Fruit fly (Drosophila melanogaster): ENCODE results near the gene Brms1.

Brms1 gene

dm6 chrX:12925426-12926256, 16.2 kb upstream of the Brms1 start (continued):
- peak; percentile 17 for TF ChIP-seq CG32006 (GFP tag; optimal IDR thresholded peaks at IDR 0.05)
- peak; percentile 33 for TF ChIP-seq CG3032 (tag; optimal IDR thresholded peaks at IDR 0.05)
- 0 out of 2 replicates have a peak, but pooled peaks have one; percentile 34 for TF ChIP-seq Gug (GFP tag; IDR thresholded peaks at IDR 0.05)
- peak; percentile 50 for TF ChIP-seq CG8119 (GFP tag; IDR thresholded peaks at IDR 0.05)

- TF ChIP-seq Sox14 (GFP tag; optimal IDR thresholded peaks at IDR 0.05) (peak; percentile 1), CG6854 (GFP tag; optimal IDR thresholded peaks at IDR 0.05) (no peak), CG11762 (GFP tag; optimal IDR thresholded peaks at IDR 0.05; ENCODE audit: insufficient read depth) (no peak), Met (GFP tag; optimal IDR thresholded peaks at IDR 0.05) (no peak), vri (GFP tag; optimal IDR thresholded peaks at IDR 0.05) (no peak), CG6276 (GFP tag; optimal IDR thresholded peaks at IDR 0.05) (no peak), cyc (GFP tag; optimal IDR thresholded peaks at IDR 0.05) (peak; percentile 14), CG8119 (GFP tag; IDR thresholded peaks at IDR 0.05) (no peak), Gug (GFP tag; IDR thresholded peaks at IDR 0.05) (no peak), Lpt (GFP tag; optimal IDR thresholded peaks at IDR 0.05) (no peak), eg (GFP tag; IDR thresholded peaks at IDR 0.05) (no peak), CG11902 (GFP tag; optimal IDR thresholded peaks at IDR 0.05) (no peak), CG32006 (GFP tag; optimal IDR thresholded peaks at IDR 0.05) (no peak), Sox15 (GFP tag; optimal IDR thresholded peaks at IDR 0.05) (no peak), CG1621 (tag; optimal IDR thresholded peaks at IDR 0.05) (no peak), pdm3 (GFP tag; optimal IDR thresholded peaks at IDR 0.05) (peak; percentile 3), topi (GFP tag; optimal IDR thresholded peaks at IDR 0.05) (peak; percentile 36), CG31627 (GFP tag; optimal IDR thresholded peaks at IDR 0.05) (peak; percentile 2), Eip78C (GFP tag) (peak; percentile 74), Eip75B (GFP tag; optimal IDR thresholded peaks at IDR 0.05) (no peak), svp (GFP tag) (peak; percentile 68), acj6 (GFP tag; optimal IDR thresholded peaks at IDR 0.05) (no peak), Eip93F (GFP tag; optimal IDR thresholded peaks at IDR 0.05) (no peak), CG9139 (GFP tag; optimal IDR thresholded peaks at IDR 0.05) (no peak), fd59A (GFP tag; optimal IDR thresholded peaks at IDR 0.05) (no peak), OdsH (GFP tag; optimal IDR thresholded peaks at IDR 0.05) (no peak), Hr38 (GFP tag; optimal IDR thresholded peaks at IDR 0.05) (no peak), ss (GFP tag; optimal IDR thresholded peaks at IDR 0.05) (peak in 1 of 2 experiments; percentile 0), net (GFP tag; optimal IDR thresholded peaks at IDR 0.05) (no peak), CG3919 (GFP tag; optimal IDR thresholded peaks at IDR 0.05) (no peak), CG6163 (GFP tag; IDR thresholded peaks at IDR 0.05) (peak; percentile 36; the same call in 1 of the 3 replicates), esn (GFP tag; optimal IDR thresholded peaks at IDR 0.05) (peak; percentile 43), Smox (GFP tag; optimal IDR thresholded peaks at IDR 0.05) (peak; percentile 2), CG6792 (GFP tag; optimal IDR thresholded peaks at IDR 0.05) (no peak), CG10669 (GFP tag; optimal IDR thresholded peaks at IDR 0.05) (no peak), lz (GFP tag; optimal IDR thresholded peaks at IDR 0.05) (peak; percentile 3), Sox102F (GFP tag; optimal IDR thresholded peaks at IDR 0.05) (peak; percentile 12), CG3032 (tag; optimal IDR thresholded peaks at IDR 0.05) (no peak), CG34406 (GFP tag; optimal IDR thresholded peaks at IDR 0.05) (no peak), CG16779 (tag; optimal IDR thresholded peaks at IDR 0.05) (no peak), CG11294 (GFP tag; IDR thresholded peaks at IDR 0.05) (no peak), Blimp-1 (GFP tag; optimal IDR thresholded peaks at IDR 0.05) (peak; percentile 18), CG10631 (GFP tag; optimal IDR thresholded peaks at IDR 0.05) (no peak), CG4318 (GFP tag; optimal IDR thresholded peaks at IDR 0.05) (no peak), spab (GFP tag; optimal IDR thresholded peaks at IDR 0.05) (no peak), Ets96B (tag; optimal IDR thresholded peaks at IDR 0.05) (no peak), Hr4 (GFP tag; optimal IDR thresholded peaks at IDR 0.05) (no peak)
Observed at dm6 chrX:12923258-12923901, 14.0 kb upstream of the Brms1 start.

Data from whole organism, prepupa.